Fruit fly (Drosophila melanogaster) whole organism, embryonic: ENCODE data around the gene Cyp12a4.

Experiments used
- ATbp ChIP-seq: fragments of 200-800 bp; sonication (Bioruptor generic); optimal IDR thresholded peaks from 2 replicates; lab custom pipeline; 2017; ENCODE audit warnings: missing biosample characterization, mild to moderate bottlenecking, missing genetic modification characterization, missing genetic modification reagents
- Atf-2 ChIP-seq: fragments of 200-800 bp; sonication (Bioruptor generic); optimal IDR thresholded peaks from 2 replicates; lab custom pipeline; 2016; ENCODE audit warnings: missing biosample characterization, missing genetic modification characterization
- B-H2 ChIP-seq: fragments of 200-800 bp; sonication (Bioruptor generic); optimal IDR thresholded peaks from 2 replicates; lab custom pipeline; 2018; ENCODE audit warnings: missing biosample characterization, mild to moderate bottlenecking, missing genetic modification characterization
- CG10543 ChIP-seq: fragments of 200-800 bp; sonication (Bioruptor generic); optimal IDR thresholded peaks from 3 replicates; lab custom pipeline; 2017; ENCODE audit warnings: missing biosample characterization, mild to moderate bottlenecking, missing genetic modification characterization, moderate library complexity
- CG10565 ChIP-seq: fragments of 200-800 bp; sonication (Bioruptor generic); optimal IDR thresholded peaks from 3 replicates; lab custom pipeline; 2016; ENCODE audit warnings: missing biosample characterization, mild to moderate bottlenecking, missing genetic modification characterization
- CG11560 ChIP-seq: fragments of 200-800 bp; sonication (Bioruptor generic); IDR thresholded peaks from 3 replicates; pipeline ENCODE4 v1.3.6; 2022; ENCODE audit warnings: missing biosample characterization, missing genetic modification characterization
- CG13287 ChIP-seq: fragments of 200-800 bp; sonication (Bioruptor generic); IDR thresholded peaks from 2 replicates; pipeline ENCODE4 v1.3.6; 2022; ENCODE audit warnings: missing biosample characterization, missing genetic modification characterization; ENCODE audit not compliant: partially characterized antibody
- CG14050 ChIP-seq: fragments of 200-800 bp; sonication (Bioruptor generic); IDR thresholded peaks from 3 replicates; pipeline ENCODE4 v1.3.6; 2022; ENCODE audit warnings: missing biosample characterization, missing genetic modification characterization
- CG15269 ChIP-seq: fragments of 200-800 bp; sonication (Bioruptor generic); optimal IDR thresholded peaks from 2 replicates; lab custom pipeline; 2018; ENCODE audit warnings: missing biosample characterization, mild to moderate bottlenecking, missing genetic modification characterization, moderate library complexity
- CG15514 ChIP-seq: fragments of 200-800 bp; sonication (Bioruptor generic); optimal IDR thresholded peaks from 3 replicates; lab custom pipeline; 2017; ENCODE audit warnings: missing biosample characterization, missing genetic modification characterization, mild to moderate bottlenecking, moderate library complexity, missing genetic modification reagents
- CG1603 ChIP-seq: fragments of 200-800 bp; sonication (Bioruptor generic); optimal IDR thresholded peaks from 2 replicates; lab custom pipeline; 2019; ENCODE audit warnings: missing biosample characterization, mild to moderate bottlenecking, missing genetic modification characterization, moderate library complexity
- CG16779 ChIP-seq: fragments of 200-800 bp; sonication (Bioruptor generic); IDR thresholded peaks from 2 replicates; pipeline ENCODE4 v1.3.6; 2022; ENCODE audit warnings: missing biosample characterization, missing genetic modification characterization
- CG18262 ChIP-seq: fragments of 200-800 bp; optimal IDR thresholded peaks from 3 replicates; lab custom pipeline; 2019; ENCODE audit warnings: missing biosample characterization, mild to moderate bottlenecking, missing genetic modification characterization, moderate library complexity
- CG18619 ChIP-seq: fragments of 200-800 bp; sonication (Bioruptor generic); optimal IDR thresholded peaks from 3 replicates; lab custom pipeline; 2017; ENCODE audit warnings: missing biosample characterization, mild to moderate bottlenecking, missing genetic modification characterization
- CG31224 ChIP-seq: fragments of 200-800 bp; sonication (Bioruptor generic); IDR thresholded peaks from 2 replicates; pipeline ENCODE4 v1.3.6; 2022; ENCODE audit warnings: missing biosample characterization, missing genetic modification characterization
- CG5180 ChIP-seq: fragments of 200-800 bp; sonication (Bioruptor generic); optimal IDR thresholded peaks from 3 replicates; lab custom pipeline; 2017; ENCODE audit warnings: missing biosample characterization, missing genetic modification characterization, mild to moderate bottlenecking, moderate library complexity, missing genetic modification reagents
- CG7786 ChIP-seq: fragments of 200-800 bp; sonication (Bioruptor generic); optimal IDR thresholded peaks from 2 replicates; lab custom pipeline; 2016; ENCODE audit warnings: missing biosample characterization, missing genetic modification characterization
- CG7839 ChIP-seq: fragments of 200-800 bp; sonication (Bioruptor generic); optimal IDR thresholded peaks from 3 replicates; lab custom pipeline; 2018; ENCODE audit warnings: missing biosample characterization, mild to moderate bottlenecking, missing genetic modification characterization, moderate library complexity
- CG8089 ChIP-seq: fragments of 200-800 bp; sonication (Bioruptor generic); optimal IDR thresholded peaks from 3 replicates; lab custom pipeline; 2016; ENCODE audit warnings: missing biosample characterization, missing genetic modification characterization
- CG8281 ChIP-seq: fragments of 200-800 bp; sonication (Bioruptor generic); optimal IDR thresholded peaks from 2 replicates; lab custom pipeline; 2018; ENCODE audit warnings: missing biosample characterization, mild to moderate bottlenecking, missing genetic modification characterization, moderate library complexity
- CG8359 ChIP-seq: fragments of 200-800 bp; sonication (Bioruptor generic); optimal IDR thresholded peaks from 2 replicates; lab custom pipeline; 2017; ENCODE audit warnings: missing biosample characterization, mild to moderate bottlenecking, missing genetic modification characterization, borderline replicate concordance
- CG8765 ChIP-seq: fragments of 200-800 bp; sonication (Bioruptor generic); IDR thresholded peaks from 2 replicates; pipeline ENCODE4 v1.3.6; 2022; ENCODE audit warnings: missing biosample characterization, missing genetic modification characterization
- CG9932 ChIP-seq: fragments of 200-800 bp; sonication (Bioruptor generic); IDR thresholded peaks from 2 replicates; pipeline ENCODE4 v1.3.6; 2022; ENCODE audit warnings: missing biosample characterization, missing genetic modification characterization
- Dek ChIP-seq: fragments of 200-800 bp; sonication (Bioruptor generic); optimal IDR thresholded peaks from 3 replicates; lab custom pipeline; 2019; ENCODE audit warnings: missing biosample characterization, mild to moderate bottlenecking, missing genetic modification characterization, moderate library complexity
- Ets65A ChIP-seq: fragments of 200-800 bp; sonication (Bioruptor generic); peaks from one replicate; lab custom pipeline; 2016; ENCODE audit warnings: missing biosample characterization, missing genetic modification characterization
- HLH3B ChIP-seq: fragments of 200-800 bp; sonication (Bioruptor generic); IDR thresholded peaks from 2 replicates; pipeline ENCODE4 v1.3.6; 2022; ENCODE audit warnings: missing biosample characterization, missing genetic modification characterization
- HLHmδ ChIP-seq: fragments of 200-800 bp; sonication (Bioruptor generic); optimal IDR thresholded peaks from 2 replicates; lab custom pipeline; 2018; ENCODE audit warnings: missing biosample characterization, mild to moderate bottlenecking, missing genetic modification characterization, moderate library complexity
- Hmr ChIP-seq: fragments of 200-800 bp; sonication (Bioruptor generic); optimal IDR thresholded peaks from 3 replicates; lab custom pipeline; 2017; ENCODE audit warnings: mild to moderate bottlenecking, missing biosample characterization, missing genetic modification reagents, missing genetic modification characterization
- Hr51 ChIP-seq, 2 experiments: fragments of 200-800 bp; sonication (Bioruptor generic); optimal IDR thresholded peaks; 2 replicates in 1 of 2; 3 replicates in 1 of 2; lab custom pipeline; 2016 to 2018; ENCODE audit warnings: missing biosample characterization in 2 of 2, missing genetic modification characterization in 2 of 2, mild to moderate bottlenecking in 1 of 2, moderate library complexity in 1 of 2
- Lim3 ChIP-seq: fragments of 200-800 bp; sonication (Bioruptor generic); IDR thresholded peaks from 2 replicates; pipeline ENCODE4 v1.3.6; 2022; ENCODE audit warnings: missing biosample characterization, missing genetic modification characterization
- Mes4 ChIP-seq: fragments of 200-800 bp; sonication (Bioruptor generic); optimal IDR thresholded peaks from 2 replicates; lab custom pipeline; 2016; ENCODE audit warnings: missing biosample characterization, missing genetic modification characterization
- Poxn ChIP-seq: fragments of 200-800 bp; sonication (Bioruptor generic); IDR thresholded peaks from 2 replicates; pipeline ENCODE4 v1.3.6; 2022; ENCODE audit warnings: missing biosample characterization, missing genetic modification characterization
- Ptx1 ChIP-seq: fragments of 200-800 bp; sonication (Bioruptor generic); IDR thresholded peaks from 2 replicates; pipeline ENCODE4 v1.3.6; 2022; ENCODE audit warnings: missing biosample characterization, missing genetic modification characterization
- Ravus ChIP-seq: fragments of 200-800 bp; sonication (Bioruptor generic); IDR thresholded peaks from 2 replicates; pipeline ENCODE4 v1.3.6; 2022; ENCODE audit warnings: missing biosample characterization, missing genetic modification characterization
- abd-A ChIP-seq: fragments of 200-800 bp; sonication (Bioruptor generic); optimal IDR thresholded peaks from 3 replicates; lab custom pipeline; 2019; ENCODE audit warnings: missing biosample characterization, mild to moderate bottlenecking, missing genetic modification characterization, moderate library complexity
- br ChIP-seq: fragments of >200 bp; optimal IDR thresholded peaks from 2 replicates; lab custom pipeline; 2017
- chif ChIP-seq, 2 experiments: fragments of 200-800 bp; sonication (Bioruptor generic); optimal IDR thresholded peaks; 3 replicates each; lab custom pipeline; 2016; ENCODE audit warnings: missing biosample characterization in 2 of 2, missing genetic modification characterization in 2 of 2
- chinmo ChIP-seq: fragments of 200-800 bp; sonication (Bioruptor generic); IDR thresholded peaks from 4 replicates; pipeline ENCODE4 v1.3.6; 2022; ENCODE audit warnings: missing biosample characterization, missing genetic modification characterization; ENCODE audit not compliant: partially characterized antibody
- gcm2 ChIP-seq: fragments of 200-800 bp; sonication (Bioruptor generic); optimal IDR thresholded peaks from 2 replicates; lab custom pipeline; 2016; ENCODE audit warnings: missing biosample characterization, missing genetic modification characterization
- gem ChIP-seq: fragments of 200-800 bp; sonication (Bioruptor generic); optimal IDR thresholded peaks from 2 replicates; lab custom pipeline; 2019; ENCODE audit warnings: missing biosample characterization, mild to moderate bottlenecking, missing genetic modification characterization, moderate library complexity
- gro ChIP-seq: fragments of 200-800 bp; sonication (Bioruptor generic); optimal IDR thresholded peaks from 2 replicates; lab custom pipeline; 2016; ENCODE audit warnings: missing biosample characterization, missing genetic modification characterization
- insv ChIP-seq, 2 experiments: fragments of 200-800 bp; sonication (Bioruptor generic); optimal IDR thresholded peaks; 3 replicates each; lab custom pipeline; 2016 to 2018; ENCODE audit warnings: missing biosample characterization in 2 of 2, missing genetic modification characterization in 2 of 2
- inv ChIP-seq: fragments of 200-800 bp; sonication (Bioruptor generic); IDR thresholded peaks from 2 replicates; pipeline ENCODE4 v1.3.6; 2022; ENCODE audit warnings: missing biosample characterization, missing genetic modification characterization; ENCODE audit not compliant: partially characterized antibody
- ken ChIP-seq: fragments of 200-800 bp; sonication (Bioruptor generic); IDR thresholded peaks from 3 replicates; pipeline ENCODE4 v1.3.6; 2022; ENCODE audit warnings: missing biosample characterization, missing genetic modification characterization
- org-1 ChIP-seq: fragments of 200-800 bp; sonication (Bioruptor generic); optimal IDR thresholded peaks from 2 replicates; lab custom pipeline; 2017; ENCODE audit warnings: missing biosample characterization, missing genetic modification characterization
- sob ChIP-seq: fragments of 200-800 bp; sonication (Bioruptor generic); IDR thresholded peaks from 2 replicates; pipeline ENCODE4 v1.3.6; 2022; ENCODE audit warnings: missing biosample characterization, missing genetic modification characterization
- tgo ChIP-seq: fragments of 200-800 bp; sonication (Bioruptor generic); IDR thresholded peaks from 3 replicates; pipeline ENCODE4 v1.3.6; 2022; ENCODE audit warnings: missing biosample characterization, missing genetic modification characterization
- tup ChIP-seq: fragments of 200-800 bp; sonication (Bioruptor generic); optimal IDR thresholded peaks from 2 replicates; lab custom pipeline; 2016; ENCODE audit warnings: missing biosample characterization, mild to moderate bottlenecking, missing genetic modification characterization, moderate library complexity
- zfh1 ChIP-seq: fragments of 200-800 bp; sonication (Bioruptor generic); IDR thresholded peaks from 3 replicates; pipeline ENCODE4 v1.3.6; 2022; ENCODE audit warnings: missing biosample characterization, missing genetic modification characterization

Gene Cyp12a4

DNA sequence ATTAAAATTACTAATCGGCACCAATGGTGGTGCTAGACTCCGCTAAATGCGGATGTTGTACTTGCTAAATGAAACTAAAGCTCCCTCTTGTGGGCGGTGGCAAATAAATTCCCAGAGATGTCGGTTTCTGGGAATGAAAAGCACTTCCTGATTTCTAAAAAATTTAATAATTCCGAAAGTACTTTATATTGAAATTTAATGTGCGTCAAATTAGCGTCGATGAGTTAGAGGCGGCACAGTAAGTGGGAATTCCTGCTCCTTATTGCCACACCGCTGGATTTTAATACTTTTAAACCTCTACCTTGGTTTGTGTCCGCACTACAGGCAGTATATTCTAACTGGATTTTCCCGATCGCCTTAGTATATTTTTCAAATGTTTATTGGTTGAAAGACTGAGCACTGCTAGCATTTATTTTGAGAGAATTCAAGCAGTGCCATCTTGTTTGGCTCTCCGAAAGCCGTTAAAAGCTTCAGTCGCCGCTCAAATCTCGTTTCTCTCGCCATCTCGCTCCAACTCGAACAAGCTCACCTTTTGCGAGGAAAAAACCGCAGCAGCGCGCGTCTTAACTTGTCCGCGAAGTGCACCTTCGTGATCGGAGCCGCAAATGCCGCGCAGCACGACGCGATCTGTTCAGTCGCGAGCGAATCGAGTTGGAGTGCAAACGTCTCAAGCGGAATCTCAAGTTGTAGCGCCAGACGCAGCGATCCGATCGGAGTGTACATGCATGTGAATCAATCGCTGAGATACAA lies 38.5 kb upstream of the Cyp12a4 start, which contains the start of gene CG6040 (continued):
- TF ChIP-seq CG16779 (GFP tag; lab: Robert Waterston, UW), result 0 out of 2 replicates have a peak, but pooled peaks have one; percentile 34
- peak; percentile 80 to 99 for TF ChIP-seq insv (GFP tag; optimal IDR thresholded peaks at IDR 0.05; lab: Kevin White, UChicago)
- peak; percentile 15 for TF ChIP-seq CG7839
- TF ChIP-seq tgo (GFP tag; lab: Robert Waterston, UW), result no peak
- TF ChIP-seq Atf-2 (GFP tag; lab: Kevin White, UChicago), result peak; percentile 10
- no peak for TF ChIP-seq CG31224
- 0 out of 2 replicates have a peak, but pooled peaks have one; percentile 42 for TF ChIP-seq CG13287
- no peak for TF ChIP-seq ATbp (GFP tag; lab: Kevin White, UChicago)
- TF ChIP-seq CG15269 (tag; lab: Kevin White, UChicago), result peak; percentile 25
- peak; percentile 27 for TF ChIP-seq CG18262 (tag; lab: Kevin White, UChicago)
- TF ChIP-seq CG15514, result peak; percentile 64
- no peak for TF ChIP-seq Poxn (GFP tag; lab: Robert Waterston, UW)
- no peak for TF ChIP-seq Ravus
- peak; percentile 32 for TF ChIP-seq CG10565 (GFP tag; lab: Kevin White, UChicago)
- peak; percentile 46 for TF ChIP-seq CG5180 (GFP tag; lab: Kevin White, UChicago)
- TF ChIP-seq HLHmδ, result no peak
- TF ChIP-seq CG11560 (tag; lab: Robert Waterston, UW), result peak; percentile 60; the same call in 2 of the 3 replicates
- TF ChIP-seq ken (GFP tag; lab: Robert Waterston, UW), result no peak; the same call in 2 of the 3 replicates
- peak; percentile 56 for TF ChIP-seq CG8359 (GFP tag; lab: Kevin White, UChicago)
- TF ChIP-seq sob (GFP tag; lab: Robert Waterston, UW), result no peak
- TF ChIP-seq Lim3 (GFP tag; lab: Robert Waterston, UW), result no peak
- TF ChIP-seq Hr51 (GFP tag; optimal IDR thresholded peaks at IDR 0.05; lab: Kevin White, UChicago), result peak; percentile 15 to 33
- TF ChIP-seq Ets65A, result peak; percentile 95
- peak; percentile 99 for TF ChIP-seq chinmo (GFP tag; lab: Robert Waterston, UW)
- TF ChIP-seq HLH3B (GFP tag; lab: Robert Waterston, UW), result 0 out of 2 replicates have a peak, but pooled peaks have one; percentile 25
- peak; percentile 44 for TF ChIP-seq abd-A (tag; lab: Kevin White, UChicago)
- TF ChIP-seq gcm2, result no peak
- TF ChIP-seq Mes4 (GFP tag; lab: Kevin White, UChicago), result no peak
- TF ChIP-seq CG10543 (GFP tag; lab: Kevin White, UChicago), result peak; percentile 17
- peak; percentile 40 for TF ChIP-seq gem (tag; lab: Kevin White, UChicago)
- peak; percentile 51; the same call in 1 of the 3 replicates for TF ChIP-seq zfh1 (GFP tag; lab: Robert Waterston, UW)
- peak; percentile 45 for TF ChIP-seq CG7786 (GFP tag; lab: Kevin White, UChicago)
- peak; percentile 60 for TF ChIP-seq CG9932 (GFP tag; lab: Robert Waterston, UW)
- peak; percentile 37 for TF ChIP-seq B-H2
- TF ChIP-seq CG1603, result peak; percentile 27
- TF ChIP-seq CG14050 (GFP tag; lab: Robert Waterston, UW), result no peak
- no peak for TF ChIP-seq org-1
- TF ChIP-seq Dek (tag; lab: Kevin White, UChicago), result peak; percentile 57
- peak; percentile 37 to 63 for TF ChIP-seq chif (GFP tag; optimal IDR thresholded peaks at IDR 0.05; lab: Kevin White, UChicago)
- peak; percentile 28 for TF ChIP-seq CG8089
- TF ChIP-seq Ptx1 (GFP tag; lab: Robert Waterston, UW), result 0 out of 2 replicates have a peak, but pooled peaks have one; percentile 34
- TF ChIP-seq CG8281 (tag; lab: Kevin White, UChicago), result peak; percentile 88
- TF ChIP-seq inv (GFP tag; lab: Robert Waterston, UW), result no peak
- peak; percentile 1 for TF ChIP-seq tup (GFP tag; lab: Kevin White, UChicago)
- TF ChIP-seq CG18619 (GFP tag; lab: Kevin White, UChicago), result peak; percentile 34
- TF ChIP-seq Hmr (GFP tag; lab: Kevin White, UChicago), result peak; percentile 70
- TF ChIP-seq CG8765 (GFP tag; lab: Robert Waterston, UW), result no peak
- TF ChIP-seq br (lab: Kevin White, UChicago), result no peak
- no peak for TF ChIP-seq gro (GFP tag; lab: Kevin White, UChicago)
